Fruit fly (Drosophila melanogaster) whole organism, pupa: ENCODE results near the gene CG32087.

Source experiments
- CG10348 ChIP-seq: fragments of 200-800 bp; sonication (Bioruptor generic); IDR thresholded peaks from 2 replicates; pipeline ENCODE4 v1.3.6; 2022; ENCODE audit warnings: missing biosample characterization, missing genetic modification characterization
- CG12605 ChIP-seq: fragments of 200-800 bp; sonication (Bioruptor generic); IDR thresholded peaks from 2 replicates; pipeline ENCODE4 v1.3.6; 2022; ENCODE audit warnings: missing biosample characterization, missing genetic modification characterization
- CG13204 ChIP-seq: fragments of 200-800 bp; sonication (Bioruptor generic); optimal IDR thresholded peaks from 2 replicates; lab custom pipeline; 2018; ENCODE audit warnings: missing biosample characterization, mild to moderate bottlenecking, missing genetic modification characterization, moderate library complexity
- CG14655 ChIP-seq: fragments of 200-800 bp; sonication (Bioruptor generic); optimal IDR thresholded peaks from 3 replicates; lab custom pipeline; 2017; ENCODE audit warnings: mild to moderate bottlenecking, missing biosample characterization, missing genetic modification reagents, missing genetic modification characterization
- CG15710 ChIP-seq: fragments of 200-800 bp; sonication (Bioruptor generic); optimal IDR thresholded peaks from 2 replicates; lab custom pipeline; 2018; ENCODE audit warnings: missing biosample characterization, mild to moderate bottlenecking, missing genetic modification characterization, moderate library complexity
- CG17806 ChIP-seq: fragments of 200-800 bp; sonication (Bioruptor generic); optimal IDR thresholded peaks from 2 replicates; lab custom pipeline; 2018; ENCODE audit warnings: missing biosample characterization, mild to moderate bottlenecking, missing genetic modification characterization, moderate library complexity
- CG32121 ChIP-seq: fragments of 200-800 bp; sonication (Bioruptor generic); IDR thresholded peaks from 2 replicates; pipeline ENCODE4 v1.3.6; 2022; ENCODE audit warnings: missing biosample characterization, missing genetic modification characterization
- CG34367 ChIP-seq: fragments of 200-800 bp; sonication (Bioruptor generic); optimal IDR thresholded peaks from 2 replicates; lab custom pipeline; 2018; ENCODE audit warnings: missing biosample characterization, mild to moderate bottlenecking, missing genetic modification characterization
- CG4496 ChIP-seq: fragments of 200-800 bp; sonication (Bioruptor generic); IDR thresholded peaks from 3 replicates; pipeline ENCODE4 v1.3.6; 2022; ENCODE audit warnings: missing biosample characterization, missing genetic modification characterization
- CG8159 ChIP-seq: fragments of 200-800 bp; sonication (Bioruptor generic); optimal IDR thresholded peaks from 3 replicates; lab custom pipeline; 2018; ENCODE audit warnings: missing biosample characterization, mild to moderate bottlenecking, missing genetic modification characterization, moderate library complexity
- CG8301 ChIP-seq: fragments of 200-800 bp; sonication (Bioruptor generic); optimal IDR thresholded peaks from 2 replicates; lab custom pipeline; 2018; ENCODE audit warnings: missing biosample characterization, mild to moderate bottlenecking, missing genetic modification characterization
- CG9948 ChIP-seq: fragments of 200-800 bp; sonication (Bioruptor generic); optimal IDR thresholded peaks from 2 replicates; lab custom pipeline; 2018; ENCODE audit warnings: missing biosample characterization, mild to moderate bottlenecking, missing genetic modification characterization, moderate library complexity
- D1 ChIP-seq: fragments of 200-800 bp; sonication (Bioruptor generic); optimal IDR thresholded peaks from 2 replicates; lab custom pipeline; 2018; ENCODE audit warnings: missing biosample characterization, mild to moderate bottlenecking, missing genetic modification characterization, moderate library complexity
- EcR ChIP-seq: fragments of 200-800 bp; sonication (Bioruptor generic); optimal IDR thresholded peaks from 3 replicates; lab custom pipeline; 2019; ENCODE audit warnings: missing biosample characterization, missing genetic modification characterization, mild to moderate bottlenecking, moderate library complexity, missing genetic modification reagents
- Ets98B ChIP-seq: fragments of 200-800 bp; sonication (Bioruptor generic); IDR thresholded peaks from 2 replicates; pipeline ENCODE4 v1.3.6; 2022; ENCODE audit warnings: missing biosample characterization, missing genetic modification characterization
- Pif1A ChIP-seq: fragments of 200-800 bp; sonication (Bioruptor generic); optimal IDR thresholded peaks from 3 replicates; lab custom pipeline; 2016; ENCODE audit warnings: missing biosample characterization, missing genetic modification characterization
- Pif1B ChIP-seq: fragments of 200-800 bp; sonication (Bioruptor generic); optimal IDR thresholded peaks from 3 replicates; lab custom pipeline; 2016; ENCODE audit warnings: missing biosample characterization, missing genetic modification characterization
- Snoo ChIP-seq: fragments of 200-800 bp; sonication (Bioruptor generic); optimal IDR thresholded peaks from 3 replicates; lab custom pipeline; 2017; ENCODE audit warnings: missing biosample characterization, mild to moderate bottlenecking, missing genetic modification characterization, inconsistent platforms
- fd96Ca ChIP-seq: fragments of 200-800 bp; sonication (Bioruptor generic); IDR thresholded peaks from 3 replicates; pipeline ENCODE4 v1.3.6; 2022; ENCODE audit warnings: missing biosample characterization, missing genetic modification characterization
- gl ChIP-seq: fragments of 200-800 bp; sonication (Bioruptor generic); optimal IDR thresholded peaks from 2 replicates; lab custom pipeline; 2018; ENCODE audit warnings: missing biosample characterization, mild to moderate bottlenecking, missing genetic modification characterization
- rn ChIP-seq: fragments of 200-800 bp; sonication (Bioruptor generic); IDR thresholded peaks from 2 replicates; pipeline ENCODE4 v1.3.6; 2022; ENCODE audit warnings: missing biosample characterization, missing genetic modification characterization

CG32087 gene

dm6 chr3L:11692853-11693252 lies 39.1 kb upstream of the CG32087 start:
- TF ChIP-seq CG9948 (tag; lab: Kevin White, UChicago): no peak
- no peak for TF ChIP-seq Ets98B (GFP tag; lab: Robert Waterston, UW)
- TF ChIP-seq EcR (GFP tag; lab: Kevin White, UChicago): no peak
- no peak for TF ChIP-seq CG4496
- no peak for TF ChIP-seq CG17806
- no peak for TF ChIP-seq Pif1B
- no peak for TF ChIP-seq Pif1A (GFP tag; lab: Kevin White, UChicago)
- no peak for TF ChIP-seq Snoo (tag; lab: Kevin White, UChicago)
- TF ChIP-seq CG14655 (GFP tag; lab: Kevin White, UChicago): no peak
- no peak for TF ChIP-seq CG32121 (GFP tag; lab: Robert Waterston, UW)
- TF ChIP-seq CG13204 (GFP tag; lab: Kevin White, UChicago): no peak
- TF ChIP-seq CG34367 (tag; lab: Kevin White, UChicago): no peak

- TF ChIP-seq EcR (GFP tag; lab: Kevin White, UChicago) (peak; percentile 38), CG34367 (tag; lab: Kevin White, UChicago) (no peak), CG4496 (no peak), CG13204 (GFP tag; lab: Kevin White, UChicago) (no peak)
These were observed 36.9 kb upstream of the CG32087 start for dm6 chr3L:11695063-11695462.

dm6 chr3L:11695827-11696226 lies 36.1 kb upstream of the CG32087 start:
- TF ChIP-seq CG13204 (GFP tag; lab: Kevin White, UChicago) (no peak), rn (no peak), gl (tag; lab: Kevin White, UChicago) (no peak), Snoo (tag; lab: Kevin White, UChicago) (no peak)

dm6 chr3L:11696294-11697116 lies 35.4 kb upstream of the CG32087 start, which contains the start of gene Dph1:
Gene Dph1 (minus strand): TSS chr3L:11696963.
- peak; percentile 97 for TF ChIP-seq fd96Ca
- TF ChIP-seq CG14655 (GFP tag; lab: Kevin White, UChicago): peak; percentile 95
- peak; percentile 87 for TF ChIP-seq gl (tag; lab: Kevin White, UChicago)
- TF ChIP-seq CG13204 (GFP tag; lab: Kevin White, UChicago): no peak
- peak; percentile 93 for TF ChIP-seq EcR (GFP tag; lab: Kevin White, UChicago)
- TF ChIP-seq CG15710: peak; percentile 86
- TF ChIP-seq CG10348: peak; percentile 63
- peak; percentile 96 for TF ChIP-seq CG32121 (GFP tag; lab: Robert Waterston, UW)
- TF ChIP-seq Pif1B: peak; percentile 91
- TF ChIP-seq Snoo (tag; lab: Kevin White, UChicago): peak; percentile 90
- peak; percentile 72 for TF ChIP-seq D1 (tag; lab: Kevin White, UChicago)
- peak; percentile 98 for TF ChIP-seq CG4496
- TF ChIP-seq Pif1A (GFP tag; lab: Kevin White, UChicago): peak; percentile 95
- TF ChIP-seq Ets98B (GFP tag; lab: Robert Waterston, UW): peak; percentile 95
- peak; percentile 92 for TF ChIP-seq CG12605 (GFP tag; lab: Robert Waterston, UW)
- TF ChIP-seq rn: peak; percentile 82
- peak; percentile 94 for TF ChIP-seq CG17806
- TF ChIP-seq CG34367 (tag; lab: Kevin White, UChicago): peak; percentile 92
- peak; percentile 88 for TF ChIP-seq CG9948 (tag; lab: Kevin White, UChicago)
- TF ChIP-seq CG8301: peak; percentile 95
- peak; percentile 91 for TF ChIP-seq CG8159 (tag; lab: Kevin White, UChicago)

- TF ChIP-seq CG13204 (GFP tag; lab: Kevin White, UChicago) (no peak), CG8301 (no peak), CG9948 (tag; lab: Kevin White, UChicago) (no peak), fd96Ca (no peak), CG10348 (no peak), rn (no peak), CG17806 (no peak), CG15710 (no peak), Pif1A (GFP tag; lab: Kevin White, UChicago) (no peak), CG4496 (no peak)
These were observed 32.8 kb upstream of the CG32087 start, which contains the start of gene Dnai2 for dm6 chr3L:11699163-11699562. Gene Dnai2 (minus strand): TSS chr3L:11699263.

- TF ChIP-seq D1 (tag; lab: Kevin White, UChicago) (no peak), Snoo (tag; lab: Kevin White, UChicago) (no peak), CG15710 (no peak), CG32121 (GFP tag; lab: Robert Waterston, UW) (peak; percentile 52), CG12605 (GFP tag; lab: Robert Waterston, UW) (no peak), CG10348 (no peak), CG34367 (tag; lab: Kevin White, UChicago) (no peak), CG17806 (no peak), CG8301 (peak; percentile 3), fd96Ca (0 out of 3 replicates have a peak, but pooled peaks have one; percentile 6), CG8159 (tag; lab: Kevin White, UChicago) (no peak), CG14655 (GFP tag; lab: Kevin White, UChicago) (peak; percentile 21), Ets98B (GFP tag; lab: Robert Waterston, UW) (peak; percentile 45), CG4496 (peak; percentile 45; the same call in 1 of the 3 replicates)
These were observed 30.3 kb upstream of the CG32087 start for dm6 chr3L:11701649-11702048.
